Fruit fly (Drosophila melanogaster) whole organism, embryonic: ENCODE results near the gene Inx7.

Experiments used
- CG10979 ChIP-seq: fragments of 200-800 bp; sonication (Bioruptor generic); optimal IDR thresholded peaks from 2 replicates; lab custom pipeline; 2018; ENCODE audit warnings: missing biosample characterization, mild to moderate bottlenecking, missing genetic modification characterization, moderate library complexity
- CG11247 ChIP-seq: fragments of 200-800 bp; sonication (Bioruptor generic); IDR thresholded peaks from 2 replicates; pipeline ENCODE4 v1.3.6; 2022; ENCODE audit warnings: missing biosample characterization, missing genetic modification characterization
- CG12155 ChIP-seq: fragments of 200-800 bp; sonication (Bioruptor generic); optimal IDR thresholded peaks from 3 replicates; lab custom pipeline; 2016; ENCODE audit warnings: missing biosample characterization, missing genetic modification characterization
- CG12391 ChIP-seq: fragments of 200-800 bp; sonication (Bioruptor generic); optimal IDR thresholded peaks from 3 replicates; lab custom pipeline; 2018; ENCODE audit warnings: missing biosample characterization, mild to moderate bottlenecking, missing genetic modification characterization, moderate library complexity
- CG31365 ChIP-seq: fragments of 200-800 bp; sonication (Bioruptor generic); optimal IDR thresholded peaks from 2 replicates; lab custom pipeline; 2018; ENCODE audit warnings: missing biosample characterization, mild to moderate bottlenecking, missing genetic modification characterization
- CG34376 ChIP-seq: fragments of 200-800 bp; sonication (Bioruptor generic); optimal IDR thresholded peaks from 2 replicates; lab custom pipeline; 2018; ENCODE audit warnings: missing biosample characterization, mild to moderate bottlenecking, missing genetic modification characterization
- CG42726 ChIP-seq: fragments of 200-800 bp; sonication (Bioruptor generic); IDR thresholded peaks from 2 replicates; pipeline ENCODE4 v1.3.6; 2022; ENCODE audit warnings: missing biosample characterization, missing genetic modification characterization; ENCODE audit not compliant: partially characterized antibody
- CG4820 ChIP-seq: fragments of 200-800 bp; sonication (Bioruptor generic); optimal IDR thresholded peaks from 3 replicates; lab custom pipeline; 2016; ENCODE audit warnings: missing biosample characterization, missing genetic modification characterization
- CG6765 ChIP-seq: fragments of 200-800 bp; sonication (Bioruptor generic); optimal IDR thresholded peaks from 3 replicates; lab custom pipeline; 2017; ENCODE audit warnings: missing biosample characterization, mild to moderate bottlenecking, missing genetic modification characterization
- CG7839 ChIP-seq: fragments of 200-800 bp; sonication (Bioruptor generic); optimal IDR thresholded peaks from 3 replicates; lab custom pipeline; 2018; ENCODE audit warnings: missing biosample characterization, mild to moderate bottlenecking, missing genetic modification characterization, moderate library complexity
- CG9215 ChIP-seq: fragments of 200-800 bp; sonication (Bioruptor generic); IDR thresholded peaks from 2 replicates; pipeline ENCODE4 v1.3.6; 2022; ENCODE audit warnings: missing biosample characterization, missing genetic modification characterization
- CG9727 ChIP-seq: fragments of 200-800 bp; sonication (Bioruptor generic); optimal IDR thresholded peaks from 3 replicates; lab custom pipeline; 2017; ENCODE audit warnings: missing biosample characterization, mild to moderate bottlenecking, missing genetic modification characterization
- CG9876 ChIP-seq: fragments of 200-800 bp; sonication (Bioruptor generic); optimal IDR thresholded peaks from 2 replicates; lab custom pipeline; 2016; ENCODE audit warnings: missing biosample characterization, missing genetic modification characterization
- CG9932 ChIP-seq: fragments of 200-800 bp; sonication (Bioruptor generic); IDR thresholded peaks from 2 replicates; pipeline ENCODE4 v1.3.6; 2022; ENCODE audit warnings: missing biosample characterization, missing genetic modification characterization
- CoRest ChIP-seq: fragments of 200-800 bp; sonication (Bioruptor generic); optimal IDR thresholded peaks from 3 replicates; lab custom pipeline; 2018; ENCODE audit warnings: missing biosample characterization, mild to moderate bottlenecking, missing genetic modification characterization, moderate library complexity
- Dfd ChIP-seq, 2 experiments: fragments of >200 bp; optimal IDR thresholded peaks; 2 replicates each; lab custom pipeline; 2017; ENCODE audit warnings: missing biosample characterization in 2 of 2, missing genetic modification characterization in 2 of 2
- Ets97D ChIP-seq: fragments of 200-800 bp; sonication (Bioruptor generic); optimal IDR thresholded peaks from 3 replicates; lab custom pipeline; 2016; ENCODE audit warnings: missing biosample characterization, missing genetic modification characterization
- Hand ChIP-seq: fragments of 200-800 bp; sonication (Bioruptor generic); optimal IDR thresholded peaks from 2 replicates; lab custom pipeline; 2017; ENCODE audit warnings: mild to moderate bottlenecking, missing biosample characterization, missing genetic modification reagents, missing genetic modification characterization
- Hr3 ChIP-seq: fragments of 200-800 bp; sonication (Bioruptor generic); optimal IDR thresholded peaks from 3 replicates; lab custom pipeline; 2016; ENCODE audit warnings: missing biosample characterization, missing genetic modification characterization
- Hr51 ChIP-seq, 2 experiments: fragments of 200-800 bp; sonication (Bioruptor generic); optimal IDR thresholded peaks; 2 replicates in 1 of 2; 3 replicates in 1 of 2; lab custom pipeline; 2016 to 2018; ENCODE audit warnings: missing biosample characterization in 2 of 2, missing genetic modification characterization in 2 of 2, mild to moderate bottlenecking in 1 of 2, moderate library complexity in 1 of 2
- Myb ChIP-seq: fragments of 200-800 bp; sonication (Bioruptor generic); optimal IDR thresholded peaks from 2 replicates; lab custom pipeline; 2016; ENCODE audit warnings: missing biosample characterization, missing genetic modification characterization
- NK7.1 ChIP-seq: fragments of 200-800 bp; sonication (Bioruptor generic); optimal IDR thresholded peaks from 3 replicates; lab custom pipeline; 2016; ENCODE audit warnings: missing biosample characterization, missing genetic modification characterization
- Scr ChIP-seq: fragments of 200-800 bp; sonication (Bioruptor generic); IDR thresholded peaks from 2 replicates; pipeline ENCODE4 v1.3.6; 2022; ENCODE audit warnings: missing biosample characterization, missing genetic modification characterization; ENCODE audit not compliant: partially characterized antibody
- Xrp1 ChIP-seq: fragments of 200-800 bp; sonication (Bioruptor generic); IDR thresholded peaks from 2 replicates; pipeline ENCODE4 v1.3.6; 2022; ENCODE audit warnings: missing biosample characterization, missing genetic modification characterization
- ap ChIP-seq: fragments of 200-800 bp; sonication (Bioruptor generic); IDR thresholded peaks from 2 replicates; pipeline ENCODE4 v1.3.6; 2022; ENCODE audit warnings: missing biosample characterization, missing genetic modification characterization
- ash1 ChIP-seq: fragments of 200-800 bp; sonication (Bioruptor generic); optimal IDR thresholded peaks from 2 replicates; lab custom pipeline; 2018; ENCODE audit warnings: missing biosample characterization, mild to moderate bottlenecking, missing genetic modification characterization
- bcd ChIP-seq: fragments of 200-800 bp; sonication (Bioruptor generic); optimal IDR thresholded peaks from 2 replicates; lab custom pipeline; 2017; ENCODE audit warnings: missing biosample characterization, mild to moderate bottlenecking, missing genetic modification characterization
- bigmax ChIP-seq: fragments of 200-800 bp; sonication (Bioruptor generic); optimal IDR thresholded peaks from 2 replicates; lab custom pipeline; 2018; ENCODE audit warnings: missing biosample characterization, mild to moderate bottlenecking, missing genetic modification characterization
- bowl ChIP-seq: fragments of 200-800 bp; sonication (Bioruptor generic); IDR thresholded peaks from 2 replicates; pipeline ENCODE4 v1.3.6; 2022; ENCODE audit warnings: missing biosample characterization, missing genetic modification characterization
- bsh ChIP-seq, 2 experiments: fragments of 200-800 bp; sonication (Bioruptor generic); optimal IDR thresholded peaks; 2 replicates each; lab custom pipeline; 2017 to 2018; ENCODE audit warnings: mild to moderate bottlenecking in 2 of 2, missing biosample characterization in 2 of 2, missing genetic modification characterization in 2 of 2, moderate library complexity in 1 of 2
- cad ChIP-seq: fragments of >200 bp; optimal IDR thresholded peaks from 2 replicates; lab custom pipeline; 2017; ENCODE audit warnings: missing biosample characterization, missing genetic modification characterization
- chinmo ChIP-seq: fragments of 200-800 bp; sonication (Bioruptor generic); IDR thresholded peaks from 4 replicates; pipeline ENCODE4 v1.3.6; 2022; ENCODE audit warnings: missing biosample characterization, missing genetic modification characterization; ENCODE audit not compliant: partially characterized antibody
- corto ChIP-seq: fragments of 200-800 bp; sonication (Bioruptor generic); optimal IDR thresholded peaks from 2 replicates; lab custom pipeline; 2016; ENCODE audit warnings: missing biosample characterization, mild to moderate bottlenecking, missing genetic modification characterization, moderate library complexity
- croc ChIP-seq: fragments of 200-800 bp; sonication (Bioruptor generic); conservative IDR thresholded peaks from 3 replicates; pipeline ENCODE4 v1.3.6; 2022; ENCODE audit warnings: missing biosample characterization, missing genetic modification characterization
- danr ChIP-seq: fragments of 200-800 bp; sonication (Bioruptor generic); IDR thresholded peaks from 2 replicates; pipeline ENCODE4 v1.3.6; 2022; ENCODE audit warnings: missing biosample characterization, missing genetic modification characterization
- dati ChIP-seq: fragments of 200-800 bp; sonication (Bioruptor generic); IDR thresholded peaks from 2 replicates; pipeline ENCODE4 v1.3.6; 2022; ENCODE audit warnings: missing biosample characterization, missing genetic modification characterization
- dysf ChIP-seq: fragments of 200-800 bp; sonication (Bioruptor generic); IDR thresholded peaks from 3 replicates; pipeline ENCODE4 v1.3.6; 2022; ENCODE audit warnings: missing biosample characterization, missing genetic modification characterization
- gsb ChIP-seq: fragments of 200-800 bp; sonication (Bioruptor generic); IDR thresholded peaks from 2 replicates; pipeline ENCODE4 v1.3.6; 2022; ENCODE audit warnings: missing biosample characterization, missing genetic modification characterization
- hth ChIP-seq: fragments of >200 bp; optimal IDR thresholded peaks from 2 replicates; lab custom pipeline; 2017; ENCODE audit warnings: inconsistent platforms
- kni ChIP-seq: fragments of 200-800 bp; sonication (Bioruptor generic); optimal IDR thresholded peaks from 3 replicates; lab custom pipeline; 2017; ENCODE audit warnings: mild to moderate bottlenecking, missing biosample characterization, missing genetic modification reagents, missing genetic modification characterization
- knrl ChIP-seq: fragments of 200-800 bp; sonication (Bioruptor generic); IDR thresholded peaks from 3 replicates; pipeline ENCODE4 v1.3.6; 2022; ENCODE audit warnings: missing biosample characterization, missing genetic modification characterization; ENCODE audit not compliant: partially characterized antibody
- pho ChIP-seq: fragments of 200-800 bp; sonication (Bioruptor generic); optimal IDR thresholded peaks from 2 replicates; lab custom pipeline; 2016; ENCODE audit warnings: missing biosample characterization, missing genetic modification characterization
- pita ChIP-seq: fragments of 200-800 bp; sonication (Bioruptor generic); optimal IDR thresholded peaks from 2 replicates; lab custom pipeline; 2017; ENCODE audit warnings: missing biosample characterization, mild to moderate bottlenecking, missing genetic modification characterization
- row ChIP-seq: fragments of 200-800 bp; sonication (Bioruptor generic); IDR thresholded peaks from 3 replicates; pipeline ENCODE4 v1.3.6; 2022; ENCODE audit warnings: missing biosample characterization, missing genetic modification characterization
- sisA ChIP-seq: fragments of 200-800 bp; sonication (Bioruptor generic); IDR thresholded peaks from 2 replicates; pipeline ENCODE4 v1.3.6; 2022; ENCODE audit warnings: missing biosample characterization, missing genetic modification characterization
- stc ChIP-seq: fragments of 200-800 bp; sonication (Bioruptor generic); IDR thresholded peaks from 2 replicates; pipeline ENCODE4 v1.3.6; 2022; ENCODE audit warnings: missing biosample characterization, missing genetic modification characterization
- sug ChIP-seq: fragments of 200-800 bp; optimal IDR thresholded peaks from 2 replicates; lab custom pipeline; 2019; ENCODE audit warnings: missing biosample characterization, mild to moderate bottlenecking, missing genetic modification characterization, moderate library complexity
- tin ChIP-seq: fragments of 200-800 bp; sonication (Bioruptor generic); optimal IDR thresholded peaks from 3 replicates; lab custom pipeline; 2016; ENCODE audit warnings: missing biosample characterization, missing genetic modification characterization
- tio ChIP-seq: fragments of 200-800 bp; sonication (Bioruptor generic); optimal IDR thresholded peaks from 2 replicates; lab custom pipeline; 2017; ENCODE audit warnings: missing biosample characterization, missing genetic modification characterization, inconsistent platforms
- wdn ChIP-seq: fragments of 200-800 bp; sonication (Bioruptor generic); IDR thresholded peaks from 2 replicates; pipeline ENCODE4 v1.3.6; 2022; ENCODE audit warnings: missing biosample characterization, missing genetic modification characterization
- yki ChIP-seq: fragments of >200 bp; optimal IDR thresholded peaks from 3 replicates; lab custom pipeline; 2018

The Inx7 gene

dm6 chrX:7014931-7015428, 21.6 kb upstream of the Inx7 start (continued):
- no peak; the same call in 1 of the 2 replicates for TF ChIP-seq stc (GFP tag; lab: Robert Waterston, UW)
- TF ChIP-seq hth (lab: Kevin White, UChicago): no peak
- peak in 1 of 2 experiments; percentile 36 for TF ChIP-seq bsh (GFP tag; optimal IDR thresholded peaks at IDR 0.05; lab: Kevin White, UChicago)
- TF ChIP-seq CG34376 (GFP tag; lab: Kevin White, UChicago): no peak
- TF ChIP-seq CG11247 (GFP tag; lab: Robert Waterston, UW): peak; percentile 44; the same call in 1 of the 2 replicates
- TF ChIP-seq bcd (GFP tag; lab: Kevin White, UChicago): peak; percentile 15
- peak; percentile 86 for TF ChIP-seq row
- TF ChIP-seq yki (lab: Kevin White, UChicago): no peak
- peak; percentile 25 for TF ChIP-seq CG12155 (GFP tag; lab: Kevin White, UChicago)
- peak; percentile 41 for TF ChIP-seq tin (GFP tag; lab: Kevin White, UChicago)
- TF ChIP-seq Myb (GFP tag; lab: Kevin White, UChicago): peak; percentile 79
- TF ChIP-seq Scr (GFP tag; lab: Robert Waterston, UW): peak; percentile 67
- TF ChIP-seq Hand (GFP tag; lab: Kevin White, UChicago): no peak
- TF ChIP-seq gsb (GFP tag; lab: Robert Waterston, UW): 0 out of 2 replicates have a peak, but pooled peaks have one; percentile 6
- no peak for TF ChIP-seq dati
- 0 out of 2 replicates have a peak, but pooled peaks have one; percentile 6 for TF ChIP-seq CG9215 (GFP tag; lab: Robert Waterston, UW)
- TF ChIP-seq knrl (GFP tag; lab: Robert Waterston, UW): peak; percentile 62
- TF ChIP-seq Dfd (GFP tag; optimal IDR thresholded peaks at IDR 0.05; lab: Kevin White, UChicago): no peak
- peak; percentile 6 for TF ChIP-seq pho
- no peak for TF ChIP-seq danr
- TF ChIP-seq dysf (GFP tag; lab: Robert Waterston, UW): peak; percentile 57; the same call in 2 of the 3 replicates
- peak; percentile 46 for TF ChIP-seq CoRest (tag; lab: Kevin White, UChicago)
- TF ChIP-seq CG9932 (GFP tag; lab: Robert Waterston, UW): peak; percentile 71
- peak; percentile 62 for TF ChIP-seq sug (tag; lab: Kevin White, UChicago)
- peak; percentile 79; the same call in 2 of the 4 replicates for TF ChIP-seq chinmo
- TF ChIP-seq Hr51 (GFP tag; optimal IDR thresholded peaks at IDR 0.05; lab: Kevin White, UChicago): peak in 1 of 2 experiments; percentile 34
- no peak for TF ChIP-seq bowl (GFP tag; lab: Robert Waterston, UW)
- TF ChIP-seq croc (GFP tag; lab: Robert Waterston, UW): peak; percentile 18; the same call in 1 of the 3 replicates
- TF ChIP-seq kni (GFP tag; lab: Kevin White, UChicago): no peak
- peak; percentile 66 for TF ChIP-seq CG7839 (tag; lab: Kevin White, UChicago)
- peak; percentile 35 for TF ChIP-seq CG12391 (tag; lab: Kevin White, UChicago)
- peak; percentile 32; the same call in 1 of the 2 replicates for TF ChIP-seq sisA (GFP tag; lab: Robert Waterston, UW)
- TF ChIP-seq ash1: no peak
- TF ChIP-seq CG31365: peak; percentile 98
- TF ChIP-seq Hr3 (GFP tag; lab: Kevin White, UChicago): peak; percentile 10
- TF ChIP-seq Xrp1: peak; percentile 55
- TF ChIP-seq Ets97D (GFP tag; lab: Kevin White, UChicago): peak; percentile 75
- TF ChIP-seq CG6765: peak; percentile 11
- TF ChIP-seq bigmax: no peak
- no peak for TF ChIP-seq ap (GFP tag; lab: Robert Waterston, UW)
- peak; percentile 67; the same call in 1 of the 2 replicates for TF ChIP-seq CG42726 (GFP tag; lab: Robert Waterston, UW)
- TF ChIP-seq cad: no peak
- TF ChIP-seq corto (GFP tag; lab: Kevin White, UChicago): no peak
- TF ChIP-seq wdn: no peak
- no peak for TF ChIP-seq CG9876 (GFP tag; lab: Kevin White, UChicago)
- no peak for TF ChIP-seq CG4820 (GFP tag; lab: Kevin White, UChicago)
- peak; percentile 23 for TF ChIP-seq tio
- TF ChIP-seq CG10979 (tag; lab: Kevin White, UChicago): peak; percentile 26
- peak; percentile 18 for TF ChIP-seq pita
- peak; percentile 25 for TF ChIP-seq CG9727 (GFP tag; lab: Kevin White, UChicago)
- TF ChIP-seq NK7.1 (GFP tag; lab: Kevin White, UChicago): peak; percentile 17
